Fruit fly (Drosophila melanogaster) whole organism, wandering third instar larva: ENCODE measurements around the gene CG31697.

Source experiments
- Abd-B ChIP-seq: fragments of >200 bp; optimal IDR thresholded peaks from 2 replicates; lab custom pipeline; 2017; ENCODE audit warnings: missing biosample characterization, missing genetic modification characterization
- CG32264 ChIP-seq: fragments of 200-800 bp; sonication (Bioruptor generic); optimal IDR thresholded peaks from 2 replicates; lab custom pipeline; 2016; ENCODE audit warnings: missing biosample characterization, missing genetic modification characterization
- CG9705 ChIP-seq: fragments of 200-800 bp; sonication (Bioruptor generic); optimal IDR thresholded peaks from 2 replicates; lab custom pipeline; 2018; ENCODE audit warnings: missing biosample characterization, mild to moderate bottlenecking, missing genetic modification characterization
- CrebA ChIP-seq: fragments of 200-800 bp; sonication (Bioruptor generic); optimal IDR thresholded peaks from 2 replicates; lab custom pipeline; 2016; ENCODE audit warnings: missing biosample characterization, mild to moderate bottlenecking, missing genetic modification characterization, borderline replicate concordance
- Dfd ChIP-seq: fragments of >200 bp; optimal IDR thresholded peaks from 2 replicates; lab custom pipeline; 2017; ENCODE audit warnings: missing biosample characterization, missing genetic modification characterization
- Dif ChIP-seq: fragments of 200-275, 200-300 bp; sonication (Bioruptor generic); optimal IDR thresholded peaks from 2 replicates; lab custom pipeline; 2018; ENCODE audit warnings: missing biosample characterization, missing genetic modification characterization; ENCODE audit not compliant: partially characterized antibody
- GATAd ChIP-seq: sonication (Bioruptor generic); optimal IDR thresholded peaks from 2 replicates; lab custom pipeline; 2016; ENCODE audit warnings: missing biosample characterization, missing genetic modification characterization
- HLH106 ChIP-seq: fragments of 200-800 bp; optimal IDR thresholded peaks from 3 replicates; lab custom pipeline; 2019; ENCODE audit warnings: missing biosample characterization, mild to moderate bottlenecking, missing genetic modification characterization, moderate library complexity
- Hnf4 ChIP-seq: fragments of 200-800 bp; sonication (Bioruptor generic); optimal IDR thresholded peaks from 2 replicates; lab custom pipeline; 2016; ENCODE audit warnings: missing biosample characterization, mild to moderate bottlenecking, missing genetic modification characterization
- Hr78 ChIP-seq: fragments of >200 bp; optimal IDR thresholded peaks from 2 replicates; lab custom pipeline; 2017; ENCODE audit warnings: missing biosample characterization, missing genetic modification characterization
- Hr83 ChIP-seq: fragments of 200-300 bp; sonication (Bioruptor generic); optimal IDR thresholded peaks from 2 replicates; lab custom pipeline; 2016; ENCODE audit warnings: missing biosample characterization, mild to moderate bottlenecking, missing genetic modification characterization, moderate library complexity; ENCODE audit not compliant: poor library complexity, severe bottlenecking
- Jra ChIP-seq: sonication (Bioruptor generic); optimal IDR thresholded peaks from 2 replicates; lab custom pipeline; 2016; ENCODE audit warnings: missing biosample characterization, missing genetic modification characterization
- Mio ChIP-seq: sonication (Bioruptor generic); optimal IDR thresholded peaks from 2 replicates; lab custom pipeline; 2016; ENCODE audit warnings: missing biosample characterization, missing genetic modification characterization
- Myc ChIP-seq: fragments of >200 bp; optimal IDR thresholded peaks from 2 replicates; lab custom pipeline; 2017
- N ChIP-seq: fragments of >200 bp; optimal IDR thresholded peaks from 2 replicates; lab custom pipeline; 2018; ENCODE audit warnings: missing biosample characterization, missing external identifiers, missing genetic modification characterization
- OdsH ChIP-seq: fragments of 200-800 bp; sonication (Bioruptor generic); optimal IDR thresholded peaks from 2 replicates; lab custom pipeline; 2016; ENCODE audit warnings: missing biosample characterization, mild to moderate bottlenecking, missing genetic modification characterization
- Rel ChIP-seq, 2 experiments: fragments of 200-800 bp; sonication (Bioruptor generic) in 1 of 2; optimal IDR thresholded peaks; 2 replicates in 1 of 2; 3 replicates in 1 of 2; lab custom pipeline; 2016 to 2019; ENCODE audit warnings: mild to moderate bottlenecking in 2 of 2, missing biosample characterization in 2 of 2, missing genetic modification characterization in 2 of 2, moderate library complexity in 1 of 2
- Sp1 ChIP-seq: fragments of 200-800 bp; sonication (Bioruptor generic); optimal IDR thresholded peaks from 3 replicates; lab custom pipeline; 2019; ENCODE audit warnings: missing biosample characterization, mild to moderate bottlenecking, missing genetic modification characterization, moderate library complexity
- Vsx2 ChIP-seq: fragments of 200-300, 225-300 bp; sonication (Bioruptor generic); optimal IDR thresholded peaks from 2 replicates; lab custom pipeline; 2018; ENCODE audit warnings: missing biosample characterization, missing genetic modification characterization; ENCODE audit not compliant: partially characterized antibody
- br ChIP-seq: fragments of 200-800 bp; sonication (Bioruptor generic); optimal IDR thresholded peaks from 2 replicates; lab custom pipeline; 2016; ENCODE audit warnings: missing biosample characterization, missing genetic modification characterization
- brk ChIP-seq: fragments of 200-800 bp; sonication (Bioruptor generic); optimal IDR thresholded peaks from 2 replicates; lab custom pipeline; 2016; ENCODE audit warnings: missing biosample characterization, mild to moderate bottlenecking, missing genetic modification characterization
- dl ChIP-seq, 2 experiments: fragments of 175-275, 200-275 bp in 1 of 2; fragments of 200-275 bp in 1 of 2; sonication (Bioruptor generic); optimal IDR thresholded peaks; lab custom pipeline; 2018; ENCODE audit warnings: mild to moderate bottlenecking in 2 of 2, missing biosample characterization in 2 of 2, missing genetic modification characterization in 2 of 2, moderate library complexity in 2 of 2; ENCODE audit not compliant: partially characterized antibody in 2 of 2, insufficient read depth in 1 of 2
- dmrt93B ChIP-seq: fragments of 200-800 bp; sonication (Bioruptor generic); optimal IDR thresholded peaks from 2 replicates; lab custom pipeline; 2018; ENCODE audit warnings: missing biosample characterization, mild to moderate bottlenecking, missing genetic modification characterization
- dsf ChIP-seq: sonication (Bioruptor generic); optimal IDR thresholded peaks from 2 replicates; lab custom pipeline; 2016; ENCODE audit warnings: missing biosample characterization, missing genetic modification characterization, borderline replicate concordance
- ey ChIP-seq: fragments of 200-800 bp; sonication (Bioruptor generic); optimal IDR thresholded peaks from 2 replicates; lab custom pipeline; 2016; ENCODE audit warnings: missing biosample characterization, missing genetic modification characterization
- foxo ChIP-seq, 2 experiments: fragments of 200-800 bp; sonication (Bioruptor generic); optimal IDR thresholded peaks; 2 replicates in 1 of 2; 3 replicates in 1 of 2; lab custom pipeline; 2016 to 2017; ENCODE audit warnings: missing biosample characterization in 2 of 2, missing genetic modification characterization in 2 of 2
- fru ChIP-seq: fragments of 200-800 bp; sonication (Bioruptor generic); optimal IDR thresholded peaks from 3 replicates; lab custom pipeline; 2016; ENCODE audit warnings: missing biosample characterization, mild to moderate bottlenecking, missing genetic modification characterization
- h ChIP-seq: fragments of 200-800 bp; sonication (Bioruptor generic); optimal IDR thresholded peaks from 3 replicates; lab custom pipeline; 2016; ENCODE audit warnings: missing biosample characterization, mild to moderate bottlenecking, missing genetic modification characterization
- jim ChIP-seq: fragments of 175-275, 200-325 bp; sonication (Bioruptor generic); optimal IDR thresholded peaks from 2 replicates; lab custom pipeline; 2016; ENCODE audit warnings: missing biosample characterization, mild to moderate bottlenecking, missing genetic modification characterization
- lola ChIP-seq: fragments of >200 bp; optimal IDR thresholded peaks from 2 replicates; lab custom pipeline; 2017; ENCODE audit warnings: missing biosample characterization, missing genetic modification characterization
- pan ChIP-seq: fragments of >200 bp; optimal IDR thresholded peaks from 2 replicates; lab custom pipeline; 2017
- psq ChIP-seq: fragments of 200-800 bp; sonication (Bioruptor generic); optimal IDR thresholded peaks from 3 replicates; lab custom pipeline; 2017; ENCODE audit warnings: missing biosample characterization, mild to moderate bottlenecking, missing genetic modification characterization, moderate library complexity
- rgr ChIP-seq: fragments of 200-800 bp; sonication (Bioruptor generic); optimal IDR thresholded peaks from 3 replicates; lab custom pipeline; 2016; ENCODE audit warnings: missing biosample characterization, mild to moderate bottlenecking, missing genetic modification characterization
- sage ChIP-seq: fragments of 200-800 bp; sonication (Bioruptor generic); optimal IDR thresholded peaks from 2 replicates; lab custom pipeline; 2016; ENCODE audit warnings: missing biosample characterization, mild to moderate bottlenecking, missing genetic modification characterization
- sv ChIP-seq: fragments of 200-800 bp; sonication (Bioruptor generic); optimal IDR thresholded peaks from 3 replicates; lab custom pipeline; 2016; ENCODE audit warnings: missing biosample characterization, missing genetic modification characterization
- tai ChIP-seq: sonication (Bioruptor generic); optimal IDR thresholded peaks from 2 replicates; lab custom pipeline; 2016; ENCODE audit warnings: missing biosample characterization, missing genetic modification characterization
- usp ChIP-seq: fragments of >200 bp; optimal IDR thresholded peaks from 2 replicates; lab custom pipeline; 2017; ENCODE audit warnings: missing biosample characterization, missing genetic modification characterization
- woc ChIP-seq: sonication (Bioruptor generic); optimal IDR thresholded peaks from 2 replicates; lab custom pipeline; 2016; ENCODE audit warnings: missing biosample characterization, mild to moderate bottlenecking, missing genetic modification characterization

Gene CG31697

dm6 chr2L:19583926-19584392, 48.7 kb downstream of the CG31697 start, which contains the start of the genes PCNA2 and CG10366:
Gene PCNA2 (minus strand): TSS chr2L:19583990.
Gene CG10366 (plus strand): TSS chr2L:19584235.
- TF ChIP-seq Mio (GFP tag; lab: Kevin White, UChicago) (no peak), CG32264 (no peak), woc (GFP tag; lab: Kevin White, UChicago) (peak; percentile 13), dl (GFP tag; optimal IDR thresholded peaks at IDR 0.05; lab: Kevin White, UChicago; ENCODE audit: insufficient read depth in 1 of 2, partially characterized antibody in 2 of 2) (no peak), Rel (GFP tag; optimal IDR thresholded peaks at IDR 0.05; lab: Kevin White, UChicago) (no peak), Rel (tag; optimal IDR thresholded peaks at IDR 0.05; lab: Kevin White, UChicago) (peak; percentile 73), Dif (GFP tag; lab: Kevin White, UChicago) (no peak), Myc (lab: Kevin White, UChicago) (peak; percentile 63), dsf (GFP tag; lab: Kevin White, UChicago) (no peak), Sp1 (GFP tag; lab: Kevin White, UChicago) (peak; percentile 66), jim (GFP tag; lab: Kevin White, UChicago) (peak; percentile 35), Dfd (GFP tag; lab: Kevin White, UChicago) (no peak), Vsx2 (GFP tag; lab: Kevin White, UChicago) (no peak), fru (peak; percentile 64), Hr83 (no peak), foxo (GFP tag; optimal IDR thresholded peaks at IDR 0.05; lab: Kevin White, UChicago) (peak in 1 of 2 experiments; percentile 84), GATAd (GFP tag; lab: Kevin White, UChicago) (no peak), Jra (GFP tag; lab: Kevin White, UChicago) (peak; percentile 49), Hr78 (GFP tag; lab: Kevin White, UChicago) (no peak), Hnf4 (GFP tag; lab: Kevin White, UChicago) (no peak), h (peak; percentile 76), br (GFP tag; lab: Kevin White, UChicago) (peak; percentile 68), CG9705 (GFP tag; lab: Kevin White, UChicago) (peak; percentile 72), CrebA (GFP tag; lab: Kevin White, UChicago) (no peak), dmrt93B (no peak), N (GFP tag; lab: Kevin White, UChicago) (no peak), brk (GFP tag; lab: Kevin White, UChicago) (no peak), HLH106 (tag; lab: Kevin White, UChicago) (peak; percentile 79), rgr (GFP tag; lab: Kevin White, UChicago) (peak; percentile 78), lola (GFP tag; lab: Kevin White, UChicago) (no peak), psq (GFP tag; lab: Kevin White, UChicago) (peak; percentile 47), pan (no peak), Abd-B (GFP tag; lab: Kevin White, UChicago) (no peak), OdsH (GFP tag; lab: Kevin White, UChicago) (peak; percentile 69), ey (peak; percentile 80), sv (GFP tag; lab: Kevin White, UChicago) (peak; percentile 46), usp (no peak), sage (GFP tag; lab: Kevin White, UChicago) (no peak), tai (GFP tag; lab: Kevin White, UChicago) (no peak)
